Fruit fly (Drosophila melanogaster): ENCODE results near the gene Act88F.

Gene Act88F

dm6 chr3R:15467991-15468764 is 28.4 kb downstream of the Act88F start:
- no peak for TF ChIP-seq gsb-n (tag; optimal IDR thresholded peaks at IDR 0.05)
- TF ChIP-seq mam (GFP tag; optimal IDR thresholded peaks at IDR 0.05): no peak
- no peak for TF ChIP-seq Max (GFP tag; optimal IDR thresholded peaks at IDR 0.05)
- TF ChIP-seq tio (GFP tag; optimal IDR thresholded peaks at IDR 0.05): peak; percentile 33
- TF ChIP-seq CG6813 (GFP tag; optimal IDR thresholded peaks at IDR 0.05): no peak
- TF ChIP-seq yki (optimal IDR thresholded peaks at IDR 0.05): no peak
- no peak for TF ChIP-seq CG2712 (tag; optimal IDR thresholded peaks at IDR 0.05)
- TF ChIP-seq Rfx (GFP tag; IDR thresholded peaks at IDR 0.05): no peak
- TF ChIP-seq CTCF (GFP tag; optimal IDR thresholded peaks at IDR 0.05): peak; percentile 87
- peak; percentile 59 for TF ChIP-seq sens (GFP tag)
- TF ChIP-seq dan (GFP tag; IDR thresholded peaks at IDR 0.05): no peak
- peak; percentile 84 for TF ChIP-seq CG10979 (tag; optimal IDR thresholded peaks at IDR 0.05)
- 0 out of 3 replicates have a peak, but pooled peaks have one; percentile 38 for TF ChIP-seq CG6175 (GFP tag; IDR thresholded peaks at IDR 0.05)
- TF ChIP-seq Meics (GFP tag; optimal IDR thresholded peaks at IDR 0.05): no peak
- no peak for TF ChIP-seq CG1602 (GFP tag; optimal IDR thresholded peaks at IDR 0.05)
- TF ChIP-seq Med (GFP tag): peak; percentile 16
- no peak for TF ChIP-seq gsb (GFP tag; IDR thresholded peaks at IDR 0.05)
- TF ChIP-seq tna (GFP tag; IDR thresholded peaks at IDR 0.05; ENCODE audit: partially characterized antibody): no peak
- TF ChIP-seq grau (tag; optimal IDR thresholded peaks at IDR 0.05): no peak
- no peak for TF ChIP-seq CG6854 (GFP tag; optimal IDR thresholded peaks at IDR 0.05)
- 0 out of 3 replicates have a peak, but pooled peaks have one; percentile 17 for TF ChIP-seq so (GFP tag; IDR thresholded peaks at IDR 0.05)
- no peak for TF ChIP-seq cad (GFP tag; optimal IDR thresholded peaks at IDR 0.05)
- TF ChIP-seq CG34422 (GFP tag; IDR thresholded peaks at IDR 0.05): no peak
- TF ChIP-seq mirr (GFP tag; optimal IDR thresholded peaks at IDR 0.05): no peak
- peak; percentile 27; the same call in 1 of the 3 replicates for TF ChIP-seq CG6791 (GFP tag; IDR thresholded peaks at IDR 0.05; ENCODE audit: partially characterized antibody)
- TF ChIP-seq tx (GFP tag; optimal IDR thresholded peaks at IDR 0.05): no peak
- no peak for TF ChIP-seq Atf-2 (GFP tag; optimal IDR thresholded peaks at IDR 0.05)
- TF ChIP-seq CG16863 (GFP tag; optimal IDR thresholded peaks at IDR 0.05): peak; percentile 0

- TF ChIP-seq CG11504 (tag; optimal IDR thresholded peaks at IDR 0.05): peak; percentile 20
- peak; percentile 51 for TF ChIP-seq CG2120 (GFP tag; optimal IDR thresholded peaks at IDR 0.05)
- peak; percentile 34 for TF ChIP-seq grau (tag; optimal IDR thresholded peaks at IDR 0.05)
- peak; percentile 31 for TF ChIP-seq lab (GFP tag; optimal IDR thresholded peaks at IDR 0.05)
- TF ChIP-seq D19A (tag; optimal IDR thresholded peaks at IDR 0.05): peak; percentile 73
- no peak for TF ChIP-seq CG7963 (GFP tag; IDR thresholded peaks at IDR 0.05; ENCODE audit: partially characterized antibody)
- TF ChIP-seq lmd (GFP tag; IDR thresholded peaks at IDR 0.05): peak; percentile 22; the same call in 1 of the 2 replicates
- TF ChIP-seq Meics (GFP tag; optimal IDR thresholded peaks at IDR 0.05): peak; percentile 31
- TF ChIP-seq Ets97D (GFP tag; optimal IDR thresholded peaks at IDR 0.05): no peak
- TF ChIP-seq CG2712 (tag; optimal IDR thresholded peaks at IDR 0.05): peak; percentile 10
- TF ChIP-seq sens (GFP tag): peak; percentile 16
- peak; percentile 17 for TF ChIP-seq CG2678 (tag; optimal IDR thresholded peaks at IDR 0.05)
- TF ChIP-seq Rfx (GFP tag; IDR thresholded peaks at IDR 0.05): peak; percentile 27; the same call in 1 of the 2 replicates
- TF ChIP-seq CG9932 (GFP tag; IDR thresholded peaks at IDR 0.05): peak; percentile 38; the same call in 1 of the 2 replicates
- no peak for TF ChIP-seq CG3838 (GFP tag; optimal IDR thresholded peaks at IDR 0.05)
- no peak for TF ChIP-seq Drgx (GFP tag; IDR thresholded peaks at IDR 0.05)
- TF ChIP-seq gem (tag; optimal IDR thresholded peaks at IDR 0.05): peak; percentile 29
- TF ChIP-seq CG7839 (tag; optimal IDR thresholded peaks at IDR 0.05): peak; percentile 27
- peak; percentile 9 for TF ChIP-seq Oli (tag; optimal IDR thresholded peaks at IDR 0.05)
- peak; percentile 70 for TF ChIP-seq sd (tag; optimal IDR thresholded peaks at IDR 0.05)
- no peak for TF ChIP-seq ATbp (GFP tag; optimal IDR thresholded peaks at IDR 0.05)
- peak; percentile 40; the same call in 1 of the 2 replicates for TF ChIP-seq CG32532 (GFP tag; IDR thresholded peaks at IDR 0.05)
- TF ChIP-seq Fer3 (tag; optimal IDR thresholded peaks at IDR 0.05): peak; percentile 2
- peak; percentile 40; the same call in 2 of the 3 replicates for TF ChIP-seq dysf (GFP tag; IDR thresholded peaks at IDR 0.05)
- TF ChIP-seq CG4328 (GFP tag; optimal IDR thresholded peaks at IDR 0.05): no peak
- peak; percentile 33; the same call in 1 of the 2 replicates for TF ChIP-seq slbo (GFP tag; IDR thresholded peaks at IDR 0.05)
- peak; percentile 17 for TF ChIP-seq lilli (GFP tag; optimal IDR thresholded peaks at IDR 0.05)
These were observed 32.0 kb downstream of the Act88F start for dm6 chr3R:15471742-15472141.

Data from whole organism, embryonic.